Fruit fly (Drosophila melanogaster) whole organism, embryonic: Measurements from ENCODE around the gene ThrRS.
A peak's percentile ranks its signal among the peaks of the same experiment; 100 is the strongest.

ENCODE experiments used
- CG10209 ChIP-seq: fragments of 200-800 bp; sonication (Bioruptor generic); optimal IDR thresholded peaks from 3 replicates; lab custom pipeline; 2017; ENCODE audit warnings: missing biosample characterization, mild to moderate bottlenecking, missing genetic modification characterization, missing genetic modification reagents
- CG11504 ChIP-seq: fragments of 200-800 bp; sonication (Bioruptor generic); optimal IDR thresholded peaks from 3 replicates; lab custom pipeline; 2019; ENCODE audit warnings: missing biosample characterization, mild to moderate bottlenecking, missing genetic modification characterization, moderate library complexity
- CG12071 ChIP-seq: fragments of 200-800 bp; sonication (Bioruptor generic); optimal IDR thresholded peaks from 3 replicates; lab custom pipeline; 2018; ENCODE audit warnings: missing biosample characterization, mild to moderate bottlenecking, missing genetic modification characterization
- CG13296 ChIP-seq: fragments of 200-800 bp; sonication (Bioruptor generic); optimal IDR thresholded peaks from 3 replicates; lab custom pipeline; 2018; ENCODE audit warnings: missing biosample characterization, mild to moderate bottlenecking, missing genetic modification characterization
- CG13424 ChIP-seq: fragments of 200-800 bp; sonication (Bioruptor generic); optimal IDR thresholded peaks from 2 replicates; lab custom pipeline; 2019; ENCODE audit warnings: missing biosample characterization, mild to moderate bottlenecking, missing genetic modification characterization, moderate library complexity
- CG13775 ChIP-seq: fragments of 200-800 bp; sonication (Bioruptor generic); optimal IDR thresholded peaks from 3 replicates; lab custom pipeline; 2017; ENCODE audit warnings: missing biosample characterization, mild to moderate bottlenecking, missing genetic modification characterization
- CG13894 ChIP-seq: fragments of 200-800 bp; sonication (Bioruptor generic); optimal IDR thresholded peaks from 3 replicates; lab custom pipeline; 2018; ENCODE audit warnings: missing biosample characterization, mild to moderate bottlenecking, missing genetic modification characterization, moderate library complexity
- CG17385 ChIP-seq: fragments of 200-800 bp; sonication (Bioruptor generic); optimal IDR thresholded peaks from 3 replicates; lab custom pipeline; 2018; ENCODE audit warnings: missing biosample characterization, mild to moderate bottlenecking, missing genetic modification characterization
- CG18476 ChIP-seq: fragments of 200-800 bp; sonication (Bioruptor generic); optimal IDR thresholded peaks from 2 replicates; lab custom pipeline; 2016; ENCODE audit warnings: missing biosample characterization, mild to moderate bottlenecking, missing genetic modification characterization
- CG18619 ChIP-seq: fragments of 200-800 bp; sonication (Bioruptor generic); optimal IDR thresholded peaks from 3 replicates; lab custom pipeline; 2017; ENCODE audit warnings: missing biosample characterization, mild to moderate bottlenecking, missing genetic modification characterization
- CG2875 ChIP-seq: fragments of 200-800 bp; sonication (Bioruptor generic); optimal IDR thresholded peaks from 2 replicates; lab custom pipeline; 2017; ENCODE audit warnings: missing biosample characterization, mild to moderate bottlenecking, missing genetic modification characterization, missing genetic modification reagents
- CG30020 ChIP-seq: fragments of 200-800 bp; optimal IDR thresholded peaks from 2 replicates; lab custom pipeline; 2019; ENCODE audit warnings: missing biosample characterization, mild to moderate bottlenecking, missing genetic modification characterization, moderate library complexity
- CG34422 ChIP-seq: fragments of 200-800 bp; sonication (Bioruptor generic); IDR thresholded peaks from 3 replicates; pipeline ENCODE4 v1.3.6; 2022; ENCODE audit warnings: missing biosample characterization, missing genetic modification characterization
- CG4424 ChIP-seq: fragments of 200-800 bp; sonication (Bioruptor generic); optimal IDR thresholded peaks from 3 replicates; lab custom pipeline; 2016; ENCODE audit warnings: missing biosample characterization, missing genetic modification characterization
- CG4617 ChIP-seq: fragments of 200-800 bp; sonication (Bioruptor generic); optimal IDR thresholded peaks from 3 replicates; lab custom pipeline; 2016; ENCODE audit warnings: missing biosample characterization, missing genetic modification characterization, borderline replicate concordance
- CG6254 ChIP-seq: fragments of 200-800 bp; sonication (Bioruptor generic); optimal IDR thresholded peaks from 3 replicates; lab custom pipeline; 2017; ENCODE audit warnings: mild to moderate bottlenecking, missing biosample characterization, missing genetic modification reagents, missing genetic modification characterization
- CG7556 ChIP-seq: fragments of 200-800 bp; sonication (Bioruptor generic); optimal IDR thresholded peaks from 2 replicates; lab custom pipeline; 2017; ENCODE audit warnings: missing biosample characterization, mild to moderate bottlenecking, missing genetic modification characterization
- CG7839 ChIP-seq: fragments of 200-800 bp; sonication (Bioruptor generic); optimal IDR thresholded peaks from 3 replicates; lab custom pipeline; 2018; ENCODE audit warnings: missing biosample characterization, mild to moderate bottlenecking, missing genetic modification characterization, moderate library complexity
- CG8388 ChIP-seq: fragments of 200-800 bp; sonication (Bioruptor generic); optimal IDR thresholded peaks from 2 replicates; lab custom pipeline; 2019; ENCODE audit warnings: missing biosample characterization, mild to moderate bottlenecking, missing genetic modification characterization, moderate library complexity
- CG9932 ChIP-seq: fragments of 200-800 bp; sonication (Bioruptor generic); IDR thresholded peaks from 2 replicates; pipeline ENCODE4 v1.3.6; 2022; ENCODE audit warnings: missing biosample characterization, missing genetic modification characterization
- Chrac-16 ChIP-seq: fragments of 200-800 bp; sonication (Bioruptor generic); optimal IDR thresholded peaks from 3 replicates; lab custom pipeline; 2016; ENCODE audit warnings: missing biosample characterization, missing genetic modification characterization
- D19B ChIP-seq: fragments of 200-800 bp; sonication (Bioruptor generic); optimal IDR thresholded peaks from 2 replicates; lab custom pipeline; 2017; ENCODE audit warnings: missing biosample characterization, mild to moderate bottlenecking, missing genetic modification characterization
- ERR ChIP-seq: fragments of 200-800 bp; sonication (Bioruptor generic); optimal IDR thresholded peaks from 2 replicates; lab custom pipeline; 2016; ENCODE audit warnings: missing biosample characterization, missing genetic modification characterization
- Fer1 ChIP-seq: fragments of 200-800 bp; sonication (Bioruptor generic); optimal IDR thresholded peaks from 2 replicates; lab custom pipeline; 2017; ENCODE audit warnings: missing biosample characterization, mild to moderate bottlenecking, missing genetic modification characterization
- Gug ChIP-seq: fragments of 200-800 bp; sonication (Bioruptor generic); IDR thresholded peaks from 4 replicates; pipeline ENCODE4 v1.3.6; 2022; ENCODE audit warnings: missing biosample characterization, missing genetic modification characterization
- H15 ChIP-seq: fragments of 200-800 bp; sonication (Bioruptor generic); IDR thresholded peaks from 3 replicates; pipeline ENCODE4 v1.3.6; 2022; ENCODE audit warnings: missing biosample characterization, missing genetic modification characterization
- HLH54F ChIP-seq: fragments of 200-800 bp; sonication (Bioruptor generic); optimal IDR thresholded peaks from 3 replicates; lab custom pipeline; 2016; ENCODE audit warnings: missing biosample characterization, missing genetic modification characterization
- Hmr ChIP-seq: fragments of 200-800 bp; sonication (Bioruptor generic); optimal IDR thresholded peaks from 3 replicates; lab custom pipeline; 2017; ENCODE audit warnings: mild to moderate bottlenecking, missing biosample characterization, missing genetic modification reagents, missing genetic modification characterization
- NC2β ChIP-seq: fragments of 200-800 bp; sonication (Bioruptor generic); optimal IDR thresholded peaks from 2 replicates; lab custom pipeline; 2016; ENCODE audit warnings: missing biosample characterization, missing genetic modification characterization
- Nf-YB ChIP-seq: fragments of 200-800 bp; sonication (Bioruptor generic); optimal IDR thresholded peaks from 3 replicates; lab custom pipeline; 2019; ENCODE audit warnings: missing biosample characterization, mild to moderate bottlenecking, missing genetic modification characterization, moderate library complexity
- NfI ChIP-seq: fragments of 200-800 bp; sonication (Bioruptor generic); optimal IDR thresholded peaks from 3 replicates; lab custom pipeline; 2018; ENCODE audit warnings: missing biosample characterization, mild to moderate bottlenecking, missing genetic modification characterization, moderate library complexity
- Side ChIP-seq: fragments of 200-800 bp; sonication (Bioruptor generic); optimal IDR thresholded peaks from 2 replicates; lab custom pipeline; 2016; ENCODE audit warnings: missing biosample characterization, missing genetic modification characterization
- Six4 ChIP-seq: fragments of 200-800 bp; sonication (Bioruptor generic); optimal IDR thresholded peaks from 2 replicates; lab custom pipeline; 2016; ENCODE audit warnings: missing biosample characterization, missing genetic modification characterization
- Spps ChIP-seq: fragments of 200-800 bp; sonication (Bioruptor generic); optimal IDR thresholded peaks from 2 replicates; lab custom pipeline; 2018; ENCODE audit warnings: missing biosample characterization, mild to moderate bottlenecking, missing genetic modification characterization
- Sry-δ ChIP-seq: fragments of 200-800 bp; sonication (Bioruptor generic); optimal IDR thresholded peaks from 2 replicates; lab custom pipeline; 2016; ENCODE audit warnings: missing biosample characterization, missing genetic modification characterization
- Tbp ChIP-seq: fragments of >200 bp; optimal IDR thresholded peaks from 2 replicates; lab custom pipeline; 2018; ENCODE audit warnings: missing biosample characterization, missing genetic modification characterization
- corto ChIP-seq: fragments of 200-800 bp; sonication (Bioruptor generic); optimal IDR thresholded peaks from 2 replicates; lab custom pipeline; 2016; ENCODE audit warnings: missing biosample characterization, mild to moderate bottlenecking, missing genetic modification characterization, moderate library complexity
- dan ChIP-seq: fragments of 200-800 bp; sonication (Bioruptor generic); IDR thresholded peaks from 2 replicates; pipeline ENCODE4 v1.3.6; 2022; ENCODE audit warnings: missing biosample characterization, missing genetic modification characterization
- dimm ChIP-seq: fragments of 200-800 bp; sonication (Bioruptor generic); IDR thresholded peaks from 2 replicates; pipeline ENCODE4 v1.3.6; 2022; ENCODE audit warnings: missing biosample characterization, missing genetic modification characterization
- fd96Cb ChIP-seq: fragments of 200-800 bp; sonication (Bioruptor generic); optimal IDR thresholded peaks from 2 replicates; lab custom pipeline; 2018; ENCODE audit warnings: missing biosample characterization, mild to moderate bottlenecking, missing genetic modification characterization, moderate library complexity
- jing ChIP-seq: fragments of 200-800 bp; sonication (Bioruptor generic); optimal IDR thresholded peaks from 2 replicates; lab custom pipeline; 2018; ENCODE audit warnings: missing biosample characterization, mild to moderate bottlenecking, missing genetic modification characterization
- nerfin-2 ChIP-seq: fragments of 200-800 bp; sonication (Bioruptor generic); IDR thresholded peaks from 2 replicates; pipeline ENCODE4 v1.3.6; 2022; ENCODE audit warnings: missing biosample characterization, missing genetic modification characterization; ENCODE audit not compliant: partially characterized antibody
- odd ChIP-seq: fragments of 200-800 bp; sonication (Bioruptor generic); optimal IDR thresholded peaks from 2 replicates; lab custom pipeline; 2017; ENCODE audit warnings: missing biosample characterization, mild to moderate bottlenecking, missing genetic modification characterization
- pita ChIP-seq: fragments of 200-800 bp; sonication (Bioruptor generic); optimal IDR thresholded peaks from 2 replicates; lab custom pipeline; 2017; ENCODE audit warnings: missing biosample characterization, mild to moderate bottlenecking, missing genetic modification characterization
- row ChIP-seq: fragments of 200-800 bp; sonication (Bioruptor generic); IDR thresholded peaks from 3 replicates; pipeline ENCODE4 v1.3.6; 2022; ENCODE audit warnings: missing biosample characterization, missing genetic modification characterization
- salm ChIP-seq: fragments of 200-800 bp; sonication (Bioruptor generic); optimal IDR thresholded peaks from 2 replicates; lab custom pipeline; 2018; ENCODE audit warnings: missing biosample characterization, mild to moderate bottlenecking, missing genetic modification characterization
- slbo ChIP-seq: fragments of 200-800 bp; sonication (Bioruptor generic); IDR thresholded peaks from 2 replicates; pipeline ENCODE4 v1.3.6; 2022; ENCODE audit warnings: missing biosample characterization, missing genetic modification characterization
- ttk ChIP-seq: fragments of 200-800 bp; sonication (Bioruptor generic); IDR thresholded peaks from 2 replicates; pipeline ENCODE4 v2.1.2; 2022; ENCODE audit warnings: missing biosample characterization, missing genetic modification characterization
- wek ChIP-seq: fragments of 200-800 bp; sonication (Bioruptor generic); optimal IDR thresholded peaks from 3 replicates; lab custom pipeline; 2018; ENCODE audit warnings: missing biosample characterization, mild to moderate bottlenecking, missing genetic modification characterization, moderate library complexity
- zen ChIP-seq: fragments of 200-800 bp; sonication (Bioruptor generic); optimal IDR thresholded peaks from 3 replicates; lab custom pipeline; 2018; ENCODE audit warnings: missing biosample characterization, mild to moderate bottlenecking, missing genetic modification characterization, moderate library complexity

Gene ThrRS

DNA sequence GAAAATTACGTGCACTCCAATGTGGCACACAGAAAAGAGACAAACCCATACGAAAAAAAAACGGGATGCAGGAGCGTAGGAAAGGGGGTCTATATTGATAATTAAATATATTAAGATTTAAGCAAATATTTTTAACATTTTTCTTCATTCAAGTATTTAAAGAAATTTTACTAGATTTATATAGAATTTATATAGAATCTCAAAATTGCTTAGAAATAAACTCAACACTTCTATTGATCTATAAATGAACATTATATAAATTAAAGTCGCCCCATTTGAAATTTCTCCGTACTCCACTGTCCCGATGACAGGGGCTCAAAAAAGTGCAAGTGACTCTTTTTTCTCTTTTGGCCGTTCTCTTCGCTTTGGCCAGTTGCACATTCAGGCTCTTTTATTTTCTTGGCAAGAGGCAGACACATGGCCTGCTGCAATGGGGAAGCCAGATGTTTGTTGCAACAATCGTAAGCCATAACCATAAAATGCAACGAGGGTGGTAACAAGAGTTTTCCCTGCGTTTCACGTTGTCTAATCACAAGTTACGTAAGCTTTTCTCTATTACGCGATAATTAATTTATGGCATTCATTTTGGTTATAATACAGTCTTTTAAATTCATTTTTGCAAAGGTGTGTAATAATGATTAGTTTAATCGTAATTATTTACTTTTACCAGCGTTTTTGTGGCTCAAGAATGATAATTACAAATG is 37.7 kb upstream of the ThrRS start (continued):
- TF ChIP-seq CG7556 (peak; percentile 38), CG9932 (GFP tag; lab: Robert Waterston, UW) (no peak), CG7839 (peak; percentile 52), Tbp (GFP tag; lab: Kevin White, UChicago) (no peak), dan (GFP tag; lab: Robert Waterston, UW) (no peak), CG17385 (GFP tag; lab: Kevin White, UChicago) (peak; percentile 9), CG6254 (peak; percentile 69), row (GFP tag; lab: Robert Waterston, UW) (peak; percentile 50), CG4424 (GFP tag; lab: Kevin White, UChicago) (peak; percentile 26), Gug (no peak), CG13296 (GFP tag; lab: Kevin White, UChicago) (no peak), CG13424 (tag; lab: Kevin White, UChicago) (peak; percentile 44), ttk (GFP tag; lab: Robert Waterston, UW) (no peak), CG11504 (tag; lab: Kevin White, UChicago) (no peak), HLH54F (no peak), Hmr (GFP tag; lab: Kevin White, UChicago) (no peak), ERR (no peak), odd (no peak), Spps (peak; percentile 46), NfI (GFP tag; lab: Kevin White, UChicago) (no peak), NC2β (GFP tag; lab: Kevin White, UChicago) (no peak), Side (GFP tag; lab: Kevin White, UChicago) (no peak), Nf-YB (peak; percentile 42), CG8388 (GFP tag; lab: Kevin White, UChicago) (peak; percentile 55), Six4 (GFP tag; lab: Kevin White, UChicago) (no peak), jing (GFP tag; lab: Kevin White, UChicago) (no peak), Fer1 (GFP tag; lab: Kevin White, UChicago) (no peak), CG2875 (GFP tag; lab: Kevin White, UChicago) (peak; percentile 32), dimm (no peak), CG4617 (GFP tag; lab: Kevin White, UChicago) (no peak), Chrac-16 (GFP tag; lab: Kevin White, UChicago) (peak; percentile 12), Sry-δ (GFP tag; lab: Kevin White, UChicago) (no peak), corto (GFP tag; lab: Kevin White, UChicago) (peak; percentile 15), zen (tag; lab: Kevin White, UChicago) (peak; percentile 5), slbo (no peak), CG13775 (GFP tag; lab: Kevin White, UChicago) (peak; percentile 12), CG18476 (peak; percentile 92), CG13894 (tag; lab: Kevin White, UChicago) (no peak), CG34422 (GFP tag; lab: Robert Waterston, UW) (no peak), CG18619 (no peak), CG12071 (GFP tag; lab: Kevin White, UChicago) (no peak), D19B (GFP tag; lab: Kevin White, UChicago) (no peak), H15 (GFP tag; lab: Robert Waterston, UW) (no peak), CG30020 (tag; lab: Kevin White, UChicago) (peak; percentile 13), fd96Cb (tag; lab: Kevin White, UChicago) (peak; percentile 37), wek (GFP tag; lab: Kevin White, UChicago) (no peak), CG10209 (GFP tag; lab: Kevin White, UChicago) (no peak), salm (tag; lab: Kevin White, UChicago) (peak; percentile 4), nerfin-2 (GFP tag; lab: Robert Waterston, UW) (no peak), pita (GFP tag; lab: Kevin White, UChicago) (no peak)
